Fruit fly (Drosophila melanogaster) whole organism, embryonic: ENCODE measurements around the gene CG32137.

Source experiments
- B-H2 ChIP-seq: fragments of 200-800 bp; sonication (Bioruptor generic); optimal IDR thresholded peaks from 2 replicates; lab custom pipeline; 2018; ENCODE audit warnings: missing biosample characterization, mild to moderate bottlenecking, missing genetic modification characterization
- CG10267 ChIP-seq: fragments of 200-800 bp; sonication (Bioruptor generic); optimal IDR thresholded peaks from 2 replicates; lab custom pipeline; 2018; ENCODE audit warnings: missing biosample characterization, mild to moderate bottlenecking, missing genetic modification characterization, moderate library complexity
- CG11247 ChIP-seq: fragments of 200-800 bp; sonication (Bioruptor generic); IDR thresholded peaks from 2 replicates; pipeline ENCODE4 v1.3.6; 2022; ENCODE audit warnings: missing biosample characterization, missing genetic modification characterization
- CG11398 ChIP-seq: fragments of 200-800 bp; sonication (Bioruptor generic); optimal IDR thresholded peaks from 2 replicates; lab custom pipeline; 2016; ENCODE audit warnings: missing biosample characterization, missing genetic modification characterization
- CG11456 ChIP-seq: fragments of 200-800 bp; sonication (Bioruptor generic); IDR thresholded peaks from 3 replicates; pipeline ENCODE4 v1.3.6; 2022; ENCODE audit warnings: missing biosample characterization, missing genetic modification characterization
- CG11696 ChIP-seq: fragments of 200-800 bp; sonication (Bioruptor generic); IDR thresholded peaks from 2 replicates; pipeline ENCODE4 v1.3.6; 2022; ENCODE audit warnings: missing biosample characterization, missing genetic modification characterization
- CG12155 ChIP-seq: fragments of 200-800 bp; sonication (Bioruptor generic); optimal IDR thresholded peaks from 3 replicates; lab custom pipeline; 2016; ENCODE audit warnings: missing biosample characterization, missing genetic modification characterization
- CG13775 ChIP-seq: fragments of 200-800 bp; sonication (Bioruptor generic); optimal IDR thresholded peaks from 3 replicates; lab custom pipeline; 2017; ENCODE audit warnings: missing biosample characterization, mild to moderate bottlenecking, missing genetic modification characterization
- CG15011 ChIP-seq: fragments of 200-800 bp; sonication (Bioruptor generic); optimal IDR thresholded peaks from 3 replicates; lab custom pipeline; 2018; ENCODE audit warnings: missing biosample characterization, mild to moderate bottlenecking, missing genetic modification characterization
- CG15073 ChIP-seq: fragments of 200-800 bp; sonication (Bioruptor generic); optimal IDR thresholded peaks from 2 replicates; lab custom pipeline; 2016; ENCODE audit warnings: missing biosample characterization, missing genetic modification characterization
- CG1602 ChIP-seq: fragments of 200-800 bp; sonication (Bioruptor generic); optimal IDR thresholded peaks from 3 replicates; lab custom pipeline; 2016; ENCODE audit warnings: missing biosample characterization, missing genetic modification characterization
- CG17829 ChIP-seq: fragments of 200-800 bp; optimal IDR thresholded peaks from 2 replicates; lab custom pipeline; 2019; ENCODE audit warnings: missing biosample characterization, mild to moderate bottlenecking, missing genetic modification characterization, moderate library complexity
- CG18599 ChIP-seq: fragments of 200-800 bp; sonication (Bioruptor generic); optimal IDR thresholded peaks from 3 replicates; lab custom pipeline; 2017; ENCODE audit warnings: missing biosample characterization, missing genetic modification characterization, mild to moderate bottlenecking, moderate library complexity, missing genetic modification reagents
- CG18764 ChIP-seq: fragments of 200-800 bp; sonication (Bioruptor generic); optimal IDR thresholded peaks from 3 replicates; lab custom pipeline; 2016; ENCODE audit warnings: missing biosample characterization, missing genetic modification characterization
- CG30020 ChIP-seq: fragments of 200-800 bp; optimal IDR thresholded peaks from 2 replicates; lab custom pipeline; 2019; ENCODE audit warnings: missing biosample characterization, mild to moderate bottlenecking, missing genetic modification characterization, moderate library complexity
- CG30403 ChIP-seq: fragments of 200-800 bp; sonication (Bioruptor generic); optimal IDR thresholded peaks from 3 replicates; lab custom pipeline; 2016; ENCODE audit warnings: missing biosample characterization, missing genetic modification characterization
- CG32767 ChIP-seq: fragments of 200-800 bp; sonication (Bioruptor generic); IDR thresholded peaks from 2 replicates; pipeline ENCODE4 v1.3.6; 2022; ENCODE audit warnings: missing biosample characterization, missing genetic modification characterization
- CG3407 ChIP-seq: fragments of 200-800 bp; sonication (Bioruptor generic); optimal IDR thresholded peaks from 2 replicates; lab custom pipeline; 2018; ENCODE audit warnings: missing biosample characterization, mild to moderate bottlenecking, missing genetic modification characterization
- CG4424 ChIP-seq: fragments of 200-800 bp; sonication (Bioruptor generic); optimal IDR thresholded peaks from 3 replicates; lab custom pipeline; 2016; ENCODE audit warnings: missing biosample characterization, missing genetic modification characterization
- CG8281 ChIP-seq: fragments of 200-800 bp; sonication (Bioruptor generic); optimal IDR thresholded peaks from 2 replicates; lab custom pipeline; 2018; ENCODE audit warnings: missing biosample characterization, mild to moderate bottlenecking, missing genetic modification characterization, moderate library complexity
- CG9437 ChIP-seq: fragments of 200-800 bp; sonication (Bioruptor generic); optimal IDR thresholded peaks from 2 replicates; lab custom pipeline; 2018; ENCODE audit warnings: missing biosample characterization, mild to moderate bottlenecking, missing genetic modification characterization
- CG9932 ChIP-seq: fragments of 200-800 bp; sonication (Bioruptor generic); IDR thresholded peaks from 2 replicates; pipeline ENCODE4 v1.3.6; 2022; ENCODE audit warnings: missing biosample characterization, missing genetic modification characterization
- CoRest ChIP-seq: fragments of 200-800 bp; sonication (Bioruptor generic); optimal IDR thresholded peaks from 3 replicates; lab custom pipeline; 2018; ENCODE audit warnings: missing biosample characterization, mild to moderate bottlenecking, missing genetic modification characterization, moderate library complexity
- H15 ChIP-seq: fragments of 200-800 bp; sonication (Bioruptor generic); IDR thresholded peaks from 3 replicates; pipeline ENCODE4 v1.3.6; 2022; ENCODE audit warnings: missing biosample characterization, missing genetic modification characterization
- Hey ChIP-seq: fragments of 200-800 bp; sonication (Bioruptor generic); optimal IDR thresholded peaks from 3 replicates; lab custom pipeline; 2018; ENCODE audit warnings: missing biosample characterization, mild to moderate bottlenecking, missing genetic modification characterization
- Med ChIP-seq: fragments of 200-800 bp; sonication (Bioruptor generic); peaks from one replicate; lab custom pipeline; 2016; ENCODE audit warnings: missing biosample characterization, missing genetic modification characterization, mild to moderate bottlenecking, inconsistent platforms, moderate library complexity
- NFAT ChIP-seq: fragments of 200-800 bp; sonication (Bioruptor generic); IDR thresholded peaks from 2 replicates; pipeline ENCODE4 v1.3.6; 2022; ENCODE audit warnings: missing biosample characterization, missing genetic modification characterization
- Nf-YA ChIP-seq: fragments of 200-800 bp; sonication (Bioruptor generic); IDR thresholded peaks from 2 replicates; pipeline ENCODE4 v1.3.6; 2022; ENCODE audit warnings: missing biosample characterization, missing genetic modification characterization
- Side ChIP-seq: fragments of 200-800 bp; sonication (Bioruptor generic); optimal IDR thresholded peaks from 2 replicates; lab custom pipeline; 2016; ENCODE audit warnings: missing biosample characterization, missing genetic modification characterization
- Sry-β ChIP-seq: fragments of 200-800 bp; sonication (Bioruptor generic); optimal IDR thresholded peaks from 2 replicates; lab custom pipeline; 2018; ENCODE audit warnings: missing biosample characterization, mild to moderate bottlenecking, missing genetic modification characterization, moderate library complexity
- Ssrp ChIP-seq: fragments of 200-800 bp; sonication (Bioruptor generic); optimal IDR thresholded peaks from 2 replicates; lab custom pipeline; 2018; ENCODE audit warnings: missing biosample characterization, mild to moderate bottlenecking, missing genetic modification characterization, moderate library complexity
- al ChIP-seq: fragments of 200-800 bp; sonication (Bioruptor generic); IDR thresholded peaks from 2 replicates; pipeline ENCODE4 v1.3.6; 2022; ENCODE audit warnings: missing biosample characterization, missing genetic modification characterization
- bab2 ChIP-seq: fragments of 200-800 bp; sonication (Bioruptor generic); optimal IDR thresholded peaks from 2 replicates; lab custom pipeline; 2016; ENCODE audit warnings: missing biosample characterization, missing genetic modification characterization
- chif ChIP-seq, 2 experiments: fragments of 200-800 bp; sonication (Bioruptor generic); optimal IDR thresholded peaks; 3 replicates each; lab custom pipeline; 2016; ENCODE audit warnings: missing biosample characterization in 2 of 2, missing genetic modification characterization in 2 of 2
- chinmo ChIP-seq: fragments of 200-800 bp; sonication (Bioruptor generic); IDR thresholded peaks from 4 replicates; pipeline ENCODE4 v1.3.6; 2022; ENCODE audit warnings: missing biosample characterization, missing genetic modification characterization; ENCODE audit not compliant: partially characterized antibody
- ci ChIP-seq: fragments of 200-800 bp; sonication (Bioruptor generic); IDR thresholded peaks from 3 replicates; pipeline ENCODE4 v1.3.6; 2022; ENCODE audit warnings: missing biosample characterization, missing genetic modification characterization
- dimm ChIP-seq: fragments of 200-800 bp; sonication (Bioruptor generic); IDR thresholded peaks from 2 replicates; pipeline ENCODE4 v1.3.6; 2022; ENCODE audit warnings: missing biosample characterization, missing genetic modification characterization
- fd96Cb ChIP-seq: fragments of 200-800 bp; sonication (Bioruptor generic); optimal IDR thresholded peaks from 2 replicates; lab custom pipeline; 2018; ENCODE audit warnings: missing biosample characterization, mild to moderate bottlenecking, missing genetic modification characterization, moderate library complexity
- h ChIP-seq: fragments of >200 bp; optimal IDR thresholded peaks from 2 replicates; lab custom pipeline; 2017
- mam ChIP-seq: fragments of 200-800 bp; sonication (Bioruptor generic); optimal IDR thresholded peaks from 3 replicates; lab custom pipeline; 2016; ENCODE audit warnings: missing biosample characterization, missing genetic modification characterization
- org-1 ChIP-seq: fragments of 200-800 bp; sonication (Bioruptor generic); optimal IDR thresholded peaks from 2 replicates; lab custom pipeline; 2017; ENCODE audit warnings: missing biosample characterization, missing genetic modification characterization
- pita ChIP-seq: fragments of 200-800 bp; sonication (Bioruptor generic); optimal IDR thresholded peaks from 2 replicates; lab custom pipeline; 2017; ENCODE audit warnings: missing biosample characterization, mild to moderate bottlenecking, missing genetic modification characterization
- repo ChIP-seq: fragments of 200-800 bp; sonication (Bioruptor generic); optimal IDR thresholded peaks from 2 replicates; lab custom pipeline; 2016; ENCODE audit warnings: missing biosample characterization, missing genetic modification characterization
- row ChIP-seq: fragments of 200-800 bp; sonication (Bioruptor generic); IDR thresholded peaks from 3 replicates; pipeline ENCODE4 v1.3.6; 2022; ENCODE audit warnings: missing biosample characterization, missing genetic modification characterization
- schlank ChIP-seq: fragments of 200-800 bp; sonication (Bioruptor generic); optimal IDR thresholded peaks from 2 replicates; lab custom pipeline; 2018; ENCODE audit warnings: missing biosample characterization, mild to moderate bottlenecking, missing genetic modification characterization
- sens ChIP-seq: fragments of 200-800 bp; sonication (Bioruptor generic); peaks from one replicate; lab custom pipeline; 2016; ENCODE audit warnings: missing biosample characterization, missing genetic modification characterization
- shn ChIP-seq: fragments of 200-800 bp; sonication (Bioruptor generic); optimal IDR thresholded peaks from 3 replicates; lab custom pipeline; 2016; ENCODE audit warnings: missing biosample characterization, missing genetic modification characterization
- tx ChIP-seq: fragments of 200-800 bp; sonication (Bioruptor generic); optimal IDR thresholded peaks from 2 replicates; lab custom pipeline; 2016; ENCODE audit warnings: missing biosample characterization, missing genetic modification characterization
- unpg ChIP-seq: fragments of 200-800 bp; sonication (Bioruptor generic); optimal IDR thresholded peaks from 3 replicates; lab custom pipeline; 2018; ENCODE audit warnings: missing biosample characterization, mild to moderate bottlenecking, missing genetic modification characterization, moderate library complexity
- vfl ChIP-seq: fragments of 200-800 bp; sonication (Bioruptor generic); optimal IDR thresholded peaks from 2 replicates; lab custom pipeline; 2016; ENCODE audit warnings: missing biosample characterization, missing genetic modification characterization
- zfh1 ChIP-seq: fragments of 200-800 bp; sonication (Bioruptor generic); IDR thresholded peaks from 3 replicates; pipeline ENCODE4 v1.3.6; 2022; ENCODE audit warnings: missing biosample characterization, missing genetic modification characterization

CG32137 gene

DNA sequence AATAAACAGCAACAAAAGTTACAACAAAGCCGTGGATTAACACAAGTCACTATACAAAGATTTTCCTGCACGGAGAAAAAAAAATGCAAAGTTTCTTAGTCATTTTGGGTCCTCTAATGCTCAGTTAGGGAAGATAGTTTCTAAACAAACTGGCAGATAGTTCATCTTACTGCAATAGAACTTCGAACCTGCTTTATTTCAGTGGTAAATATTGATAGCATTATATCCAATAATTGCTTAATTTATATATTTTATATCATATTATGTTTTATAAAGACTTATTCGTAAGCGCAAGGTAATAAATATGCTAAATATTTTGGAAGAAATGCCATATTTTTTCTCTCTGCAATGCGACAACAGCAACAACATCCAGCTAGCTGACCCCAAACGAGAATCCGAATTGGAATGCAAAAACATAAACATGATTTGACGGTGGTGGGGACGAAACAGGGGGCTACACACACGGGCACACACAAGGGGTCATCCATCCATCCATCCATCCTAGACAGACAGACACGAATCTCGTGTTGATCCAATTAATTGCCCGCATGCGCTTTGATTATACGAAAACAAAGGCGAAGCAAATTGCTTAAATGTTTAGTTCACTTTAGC lies 27.3 kb upstream of the CG32137 start (continued):
- TF ChIP-seq CG17829: peak; percentile 70
- no peak for TF ChIP-seq Side (GFP tag; lab: Kevin White, UChicago)
- no peak for TF ChIP-seq repo (GFP tag; lab: Kevin White, UChicago)
- TF ChIP-seq unpg (GFP tag; lab: Kevin White, UChicago): peak; percentile 71
- peak; percentile 19 for TF ChIP-seq CG13775 (GFP tag; lab: Kevin White, UChicago)
- peak; percentile 60; the same call in 1 of the 2 replicates for TF ChIP-seq CG32767 (GFP tag; lab: Robert Waterston, UW)
- TF ChIP-seq ci (GFP tag; lab: Robert Waterston, UW): 0 out of 3 replicates have a peak, but pooled peaks have one; percentile 42
- peak; percentile 42 for TF ChIP-seq CG8281 (tag; lab: Kevin White, UChicago)
- TF ChIP-seq sens: peak; percentile 71
- TF ChIP-seq Ssrp: peak; percentile 77
- peak; percentile 43 for TF ChIP-seq CG3407 (GFP tag; lab: Kevin White, UChicago)
- no peak for TF ChIP-seq h (lab: Kevin White, UChicago)
- TF ChIP-seq CG11247 (GFP tag; lab: Robert Waterston, UW): peak; percentile 59; the same call in 1 of the 2 replicates
- peak; percentile 54 for TF ChIP-seq CG30403 (GFP tag; lab: Kevin White, UChicago)
- peak; percentile 27 for TF ChIP-seq CG12155 (GFP tag; lab: Kevin White, UChicago)
- peak; percentile 50 for TF ChIP-seq CG1602
- TF ChIP-seq CG30020 (tag; lab: Kevin White, UChicago): peak; percentile 19
- TF ChIP-seq CG9437 (GFP tag; lab: Kevin White, UChicago): peak; percentile 75
- peak; percentile 71 for TF ChIP-seq fd96Cb (tag; lab: Kevin White, UChicago)
- no peak for TF ChIP-seq bab2
- peak; percentile 63 for TF ChIP-seq CG10267 (tag; lab: Kevin White, UChicago)
- peak; percentile 62; the same call in 1 of the 3 replicates for TF ChIP-seq zfh1 (GFP tag; lab: Robert Waterston, UW)
- no peak for TF ChIP-seq CG15073 (GFP tag; lab: Kevin White, UChicago)
- peak; percentile 75 for TF ChIP-seq CG4424 (GFP tag; lab: Kevin White, UChicago)
- TF ChIP-seq org-1: peak; percentile 40
- TF ChIP-seq CG18599: peak; percentile 57
- peak in 1 of 2 experiments; percentile 28 for TF ChIP-seq chif (GFP tag; optimal IDR thresholded peaks at IDR 0.05; lab: Kevin White, UChicago)
- TF ChIP-seq Med (GFP tag; lab: Kevin White, UChicago): peak; percentile 58
- no peak for TF ChIP-seq Nf-YA (GFP tag; lab: Robert Waterston, UW)
- no peak for TF ChIP-seq CG15011 (GFP tag; lab: Kevin White, UChicago)
- no peak for TF ChIP-seq CG9932 (GFP tag; lab: Robert Waterston, UW)
- no peak for TF ChIP-seq NFAT (GFP tag; lab: Robert Waterston, UW)
- no peak for TF ChIP-seq CG11398 (GFP tag; lab: Kevin White, UChicago)
- no peak for TF ChIP-seq tx (GFP tag; lab: Kevin White, UChicago)
- 0 out of 2 replicates have a peak, but pooled peaks have one; percentile 46 for TF ChIP-seq CG11696 (GFP tag; lab: Robert Waterston, UW)
- no peak for TF ChIP-seq Hey (tag; lab: Kevin White, UChicago)
- TF ChIP-seq chinmo (GFP tag; lab: Robert Waterston, UW): 0 out of 4 replicates have a peak, but pooled peaks have one; percentile 22
- peak; percentile 26; the same call in 1 of the 2 replicates for TF ChIP-seq dimm (GFP tag; lab: Robert Waterston, UW)
- TF ChIP-seq vfl (GFP tag; lab: Kevin White, UChicago): no peak
- no peak for TF ChIP-seq schlank (tag; lab: Kevin White, UChicago)
- no peak for TF ChIP-seq Sry-β (GFP tag; lab: Kevin White, UChicago)
- TF ChIP-seq CG11456 (GFP tag; lab: Robert Waterston, UW): no peak
- peak; percentile 81 for TF ChIP-seq CoRest (tag; lab: Kevin White, UChicago)
- TF ChIP-seq B-H2 (GFP tag; lab: Kevin White, UChicago): no peak
- no peak for TF ChIP-seq shn
- peak; percentile 69 for TF ChIP-seq row
- TF ChIP-seq CG18764 (GFP tag; lab: Kevin White, UChicago): peak; percentile 38
- 0 out of 2 replicates have a peak, but pooled peaks have one; percentile 5 for TF ChIP-seq al (GFP tag; lab: Robert Waterston, UW)
- no peak for TF ChIP-seq mam (GFP tag; lab: Kevin White, UChicago)
- TF ChIP-seq pita (GFP tag; lab: Kevin White, UChicago): no peak
- TF ChIP-seq H15 (GFP tag; lab: Robert Waterston, UW): no peak; the same call in 2 of the 3 replicates
